Worm (Caenorhabditis elegans) whole organism, L2 larva: ENCODE data around the gene ZK1307.4.

Experiments
- lin-39 ChIP-seq: fragments of 150-350 bp; optimal IDR thresholded peaks from 2 replicates; lab custom pipeline; 2014; ENCODE audit warnings: missing biosample characterization, missing genetic modification reagents, missing genetic modification characterization
- nhr-237 ChIP-seq: fragments of 150-350 bp; optimal IDR thresholded peaks from 2 replicates; lab custom pipeline; 2014; ENCODE audit warnings: missing biosample characterization, missing genetic modification characterization

DNA sequence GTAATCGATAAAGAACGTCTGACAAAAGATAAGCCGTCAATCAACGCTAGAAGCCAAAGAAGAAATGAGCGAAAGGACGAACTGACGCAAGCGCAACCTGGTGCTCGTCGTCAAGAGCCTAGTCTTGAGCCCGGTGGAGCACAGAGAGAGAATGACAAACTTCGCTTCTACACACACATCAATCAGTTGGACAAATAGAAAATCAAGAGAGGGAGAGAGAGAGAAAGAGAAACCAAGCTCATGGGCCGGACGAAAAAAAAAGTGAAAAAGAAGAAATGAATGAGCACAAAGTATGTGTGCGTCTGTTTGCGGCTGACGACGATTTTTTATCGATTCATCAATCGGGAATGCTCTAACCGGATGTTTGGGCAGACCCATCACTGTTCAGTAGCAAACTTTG is 30.5 kb downstream of the ZK1307.4 start:
- TF ChIP-seq nhr-237 (tag; lab: Kevin White, UChicago) (no peak), lin-39 (tag; lab: Kevin White, UChicago) (no peak)
